Worm (Caenorhabditis elegans) whole organism, young adult: Measurements from ENCODE around the gene Y52E8A.3.
A peak's percentile ranks its signal among the peaks of the same experiment; 100 is the strongest.

Experiments used
- B0035.1 ChIP-seq: sonication (generic microtip); optimal IDR thresholded peaks from 2 replicates; lab custom pipeline; 2016; ENCODE audit warnings: missing genetic modification characterization, mild to moderate bottlenecking, missing compliant biosample characterization, missing genotype, missing genetic modification reagents
- B0261.1 ChIP-seq: sonication (generic microtip); optimal IDR thresholded peaks from 2 replicates; lab custom pipeline; 2016; ENCODE audit warnings: mild to moderate bottlenecking, missing genetic modification characterization, moderate library complexity, missing compliant biosample characterization
- C06A6.2 ChIP-seq: fragments of 200-800 bp; sonication (Bioruptor generic); conservative IDR thresholded peaks from 2 replicates; pipeline ENCODE4 v1.3.6; 2022; ENCODE audit warnings: missing genetic modification characterization, missing compliant biosample characterization
- F10E7.11 ChIP-seq: sonication (generic microtip); optimal IDR thresholded peaks from 2 replicates; lab custom pipeline; 2017; ENCODE audit warnings: mild to moderate bottlenecking, missing genetic modification characterization, moderate library complexity, missing compliant biosample characterization
- F39B2.1 ChIP-seq: fragments of 200-800 bp; sonication (Bioruptor generic); IDR thresholded peaks from 2 replicates; pipeline ENCODE4 v1.3.6; 2022; ENCODE audit warnings: missing genetic modification reagents, missing genetic modification characterization, missing compliant biosample characterization
- F52B5.7 ChIP-seq: sonication (generic microtip); optimal IDR thresholded peaks from 2 replicates; lab custom pipeline; 2016; ENCODE audit warnings: mild to moderate bottlenecking, missing genetic modification characterization, missing compliant biosample characterization
- F55B11.4 ChIP-seq: sonication (generic microtip); optimal IDR thresholded peaks from 2 replicates; lab custom pipeline; 2016; ENCODE audit warnings: missing compliant biosample characterization, missing genetic modification characterization, borderline replicate concordance; ENCODE audit not compliant: insufficient read depth
- K11D2.4 ChIP-seq: fragments of 200-800 bp; sonication (Bioruptor generic); IDR thresholded peaks from 2 replicates; pipeline ENCODE4 v1.3.6; 2022; ENCODE audit warnings: missing genetic modification reagents, missing genetic modification characterization, missing compliant biosample characterization
- K12H6.12 ChIP-seq: fragments of 200-800 bp; sonication (Bioruptor generic); optimal IDR thresholded peaks from 2 replicates; lab custom pipeline; 2018; ENCODE audit warnings: mild to moderate bottlenecking, missing genetic modification characterization, missing compliant biosample characterization
- Y67H2A.10 ChIP-seq: fragments of 200-800 bp; sonication (Bioruptor generic); conservative IDR thresholded peaks from 2 replicates; pipeline ENCODE4 v1.3.6; 2022; ENCODE audit warnings: missing genetic modification reagents, missing genetic modification characterization, missing compliant biosample characterization
- ZK185.1 ChIP-seq: sonication (generic microtip); optimal IDR thresholded peaks from 2 replicates; lab custom pipeline; 2016; ENCODE audit warnings: mild to moderate bottlenecking, missing genetic modification characterization, missing compliant biosample characterization; ENCODE audit not compliant: poor library complexity, severe bottlenecking
- attf-3 ChIP-seq: fragments of 200-800 bp; sonication (Bioruptor generic); conservative IDR thresholded peaks from 2 replicates; pipeline ENCODE4 v1.3.6; 2022; ENCODE audit warnings: missing genetic modification reagents, missing genetic modification characterization, missing compliant biosample characterization
- bed-2 ChIP-seq: fragments of 200-800 bp; sonication (Bioruptor generic); IDR thresholded peaks from 2 replicates; pipeline ENCODE4 v1.3.6; 2022; ENCODE audit warnings: missing genetic modification reagents, missing genetic modification characterization, missing compliant biosample characterization
- ccch-3 ChIP-seq: fragments of 200-800 bp; sonication (Bioruptor generic); optimal IDR thresholded peaks from 2 replicates; lab custom pipeline; 2018; ENCODE audit warnings: mild to moderate bottlenecking, missing genetic modification characterization, missing compliant biosample characterization
- dpff-1 ChIP-seq: sonication (generic microtip); optimal IDR thresholded peaks from 2 replicates; lab custom pipeline; 2017; ENCODE audit warnings: mild to moderate bottlenecking, missing genetic modification characterization, missing compliant biosample characterization
- dpl-1 ChIP-seq: fragments of 150-350 bp; optimal IDR thresholded peaks from 2 replicates; lab custom pipeline; 2014; ENCODE audit warnings: missing biosample characterization, missing genetic modification reagents, missing genetic modification characterization
- egl-18 ChIP-seq: fragments of 200-800 bp; sonication (Bioruptor generic); IDR thresholded peaks from 2 replicates; pipeline ENCODE4 v1.3.6; 2022; ENCODE audit warnings: missing genetic modification reagents, missing genetic modification characterization, missing compliant biosample characterization
- egl-44 ChIP-seq: fragments of 200-800 bp; sonication (Bioruptor generic); IDR thresholded peaks from 2 replicates; pipeline ENCODE4 v1.3.6; 2022; ENCODE audit warnings: missing genetic modification reagents, missing genetic modification characterization, missing compliant biosample characterization
- egrh-3 ChIP-seq: fragments of 200-800 bp; sonication (Bioruptor generic); IDR thresholded peaks from 2 replicates; pipeline ENCODE4 v1.3.6; 2022; ENCODE audit warnings: missing genetic modification reagents, missing genetic modification characterization, missing compliant biosample characterization
- lin-54 ChIP-seq: fragments of 200-800 bp; sonication (Bioruptor generic); optimal IDR thresholded peaks from 2 replicates; lab custom pipeline; 2018; ENCODE audit warnings: mild to moderate bottlenecking, missing genetic modification characterization, missing compliant biosample characterization
- lir-1 ChIP-seq: fragments of 200-800 bp; sonication (Bioruptor generic); conservative IDR thresholded peaks from 2 replicates; pipeline ENCODE4 v1.3.6; 2022; ENCODE audit warnings: missing genetic modification reagents, missing genetic modification characterization, missing compliant biosample characterization
- lsl-1 ChIP-seq: fragments of 200-800 bp; sonication (Bioruptor generic); optimal IDR thresholded peaks from 2 replicates; lab custom pipeline; 2018; ENCODE audit warnings: mild to moderate bottlenecking, missing genetic modification characterization, moderate library complexity, missing compliant biosample characterization
- madf-6 ChIP-seq: fragments of 200-800 bp; sonication (Bioruptor generic); IDR thresholded peaks from 2 replicates; pipeline ENCODE4 v1.3.6; 2022; ENCODE audit warnings: missing genetic modification reagents, missing genetic modification characterization, missing compliant biosample characterization
- mel-28 ChIP-seq: sonication (generic microtip); optimal IDR thresholded peaks from 2 replicates; lab custom pipeline; 2016; ENCODE audit warnings: borderline replicate concordance, mild to moderate bottlenecking, missing genetic modification characterization, missing compliant biosample characterization
- mes-4 ChIP-seq: sonication (generic microtip); optimal IDR thresholded peaks from 2 replicates; lab custom pipeline; 2016; ENCODE audit warnings: missing genotype, missing genetic modification characterization, missing compliant biosample characterization
- pbrm-1 ChIP-seq: fragments of 200-800 bp; sonication (Bioruptor generic); IDR thresholded peaks from 2 replicates; pipeline ENCODE4 v1.3.6; 2022; ENCODE audit warnings: missing genetic modification reagents, missing genetic modification characterization, missing compliant biosample characterization
- rpc-1 ChIP-seq, 2 experiments: fragments of 150-350 bp in 1 of 2; sonication (generic microtip) in 1 of 2; optimal IDR thresholded peaks; 2 replicates each; lab custom pipeline; 2014 to 2018; ENCODE audit warnings: missing biosample characterization in 1 of 2, missing genetic modification characterization in 1 of 2, missing genetic modification reagents in 1 of 2, missing genotype in 1 of 2
- sdz-38 ChIP-seq: sonication (generic microtip); optimal IDR thresholded peaks from 2 replicates; lab custom pipeline; 2016; ENCODE audit warnings: missing genotype, missing genetic modification characterization, missing compliant biosample characterization
- snpc-1.1 ChIP-seq: sonication (generic microtip); optimal IDR thresholded peaks from 2 replicates; lab custom pipeline; 2017; ENCODE audit warnings: missing genetic modification characterization, mild to moderate bottlenecking, missing compliant biosample characterization, antibody characterized with exemption, moderate library complexity, missing genotype, missing genetic modification reagents; ENCODE audit not compliant: insufficient read depth
- snpc-1.3 ChIP-seq: sonication (generic microtip); optimal IDR thresholded peaks from 2 replicates; lab custom pipeline; 2017; ENCODE audit warnings: missing genetic modification characterization, mild to moderate bottlenecking, missing compliant biosample characterization, antibody characterized with exemption, moderate library complexity, missing genotype, missing genetic modification reagents; ENCODE audit not compliant: insufficient read depth
- snpc-3.4 ChIP-seq: sonication (generic microtip); optimal IDR thresholded peaks from 2 replicates; lab custom pipeline; 2017; ENCODE audit warnings: missing genetic modification characterization, mild to moderate bottlenecking, missing compliant biosample characterization, antibody characterized with exemption, moderate library complexity, missing genotype, missing genetic modification reagents
- snpc-4 ChIP-seq, 5 experiments: fragments of 150-350 bp in 1 of 5; sonication (generic microtip) in 4 of 5; optimal IDR thresholded peaks; 2 replicates each; lab custom pipeline; 2014 to 2018; ENCODE audit warnings: missing genetic modification characterization in 5 of 5, missing biosample characterization in 3 of 5, antibody characterized with exemption in 2 of 5, mild to moderate bottlenecking in 2 of 5, missing compliant biosample characterization in 2 of 5, missing genotype in 2 of 5, moderate library complexity in 2 of 5, missing genetic modification reagents in 1 of 5
- xnd-1 ChIP-seq: sonication (generic microtip); optimal IDR thresholded peaks from 2 replicates; lab custom pipeline; 2016; ENCODE audit warnings: missing genotype, missing genetic modification reagents, missing genetic modification characterization, missing compliant biosample characterization
- ztf-18 ChIP-seq: sonication (generic microtip); optimal IDR thresholded peaks from 2 replicates; lab custom pipeline; 2016; ENCODE audit warnings: missing genotype, mild to moderate bottlenecking, missing genetic modification characterization, missing compliant biosample characterization
- ztf-22 ChIP-seq: fragments of 200-800 bp; sonication (Bioruptor generic); optimal IDR thresholded peaks from 2 replicates; lab custom pipeline; 2018; ENCODE audit warnings: mild to moderate bottlenecking, missing genetic modification characterization, moderate library complexity, missing compliant biosample characterization
- ztf-26 ChIP-seq: sonication (generic microtip); optimal IDR thresholded peaks from 2 replicates; lab custom pipeline; 2017; ENCODE audit warnings: missing genetic modification characterization, missing compliant biosample characterization
- ztf-28 ChIP-seq: fragments of 200-800 bp; sonication (Bioruptor generic); IDR thresholded peaks from 2 replicates; pipeline ENCODE4 v1.3.6; 2022; ENCODE audit warnings: missing genetic modification reagents, missing genetic modification characterization, missing compliant biosample characterization
- ztf-3 ChIP-seq: fragments of 200-800 bp; sonication (Bioruptor generic); optimal IDR thresholded peaks from 2 replicates; lab custom pipeline; 2018; ENCODE audit warnings: mild to moderate bottlenecking, missing genetic modification characterization, missing compliant biosample characterization
- ztf-6 ChIP-seq: fragments of 200-800 bp; sonication (Bioruptor generic); IDR thresholded peaks from 2 replicates; pipeline ENCODE4 v1.3.6; 2022; ENCODE audit warnings: missing genetic modification reagents, missing genetic modification characterization, missing compliant biosample characterization

The Y52E8A.3 gene

DNA sequence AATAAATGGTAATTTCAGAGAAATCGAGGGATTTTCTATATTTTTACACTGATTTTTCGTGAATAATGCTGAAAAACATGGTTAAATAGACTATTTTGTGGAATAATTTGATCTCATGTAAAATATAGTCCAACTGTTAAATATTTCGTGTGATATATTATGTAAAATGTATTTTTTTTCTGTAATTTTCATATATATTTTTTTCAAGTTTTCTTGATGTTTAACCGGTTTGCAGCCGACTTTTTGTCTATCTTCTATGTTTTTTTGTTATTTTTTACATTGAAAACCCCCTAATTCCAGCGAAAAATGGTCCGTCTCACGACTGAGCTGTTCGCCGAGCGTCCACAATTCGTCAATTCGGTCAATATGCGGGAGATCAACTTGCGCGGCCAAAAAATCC is 17.3 kb upstream of the Y52E8A.3 start, which contains the start of gene mog-2:
Gene mog-2 (plus strand): TSS at position 301 of the 400 bp plus-strand sequence.
- no peak for TF ChIP-seq egl-44 (GFP tag; lab: Robert Waterston, UW)
- no peak for TF ChIP-seq B0261.1
- no peak for TF ChIP-seq ccch-3 (GFP tag; lab: Kevin White, UChicago)
- no peak for TF ChIP-seq F55B11.4
- TF ChIP-seq snpc-3.4 (tag; lab: Kevin White, UChicago) = no peak
- TF ChIP-seq lir-1 (GFP tag; lab: Robert Waterston, UW) = no peak
- no peak for TF ChIP-seq B0035.1 (tag; lab: Kevin White, UChicago)
- no peak for TF ChIP-seq C06A6.2
- no peak for TF ChIP-seq F39B2.1 (GFP tag; lab: Robert Waterston, UW)
- TF ChIP-seq ZK185.1 (tag; lab: Kevin White, UChicago) = no peak
- TF ChIP-seq ztf-18 (tag; lab: Kevin White, UChicago) = no peak
- TF ChIP-seq, all 124 proteins: peak for 0

DNA sequence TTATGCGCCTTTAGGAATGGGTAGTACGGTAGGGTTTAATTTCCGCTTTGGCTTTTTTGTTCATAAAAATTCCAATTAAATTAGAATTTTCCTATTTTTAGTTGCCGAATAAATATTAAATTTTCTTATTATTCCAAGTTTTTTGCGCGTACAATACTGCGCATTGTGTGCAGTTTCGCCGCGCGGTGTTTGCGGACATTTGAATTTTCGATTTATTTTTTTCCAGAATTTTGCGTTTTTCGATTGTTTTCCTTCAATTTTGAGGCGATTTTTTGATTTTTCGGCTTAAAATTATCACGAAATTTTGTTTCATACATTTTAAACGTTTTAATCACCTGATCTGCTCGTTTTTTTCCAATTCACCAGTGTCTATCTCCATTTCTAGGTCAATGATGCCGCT is 16.1 kb upstream of the Y52E8A.3 start, which contains the start of gene H20J04.6:
Gene H20J04.6 (plus strand): TSS at position 386 of the 400 bp plus-strand sequence.
- no peak for TF ChIP-seq ztf-26 (tag; lab: Kevin White, UChicago)
- TF ChIP-seq lin-54 (GFP tag; lab: Kevin White, UChicago) = peak; percentile 13
- TF ChIP-seq ztf-28 (GFP tag; lab: Robert Waterston, UW) = no peak
- no peak for TF ChIP-seq egl-18
- TF ChIP-seq ztf-18 (tag; lab: Kevin White, UChicago) = no peak
- no peak for TF ChIP-seq sdz-38 (tag; lab: Kevin White, UChicago)
- no peak for TF ChIP-seq F10E7.11 (tag; lab: Kevin White, UChicago)
- peak; percentile 10 for TF ChIP-seq snpc-1.3 (tag; lab: Kevin White, UChicago)
- TF ChIP-seq ztf-3 = no peak
- no peak for TF ChIP-seq dpff-1 (tag; lab: Kevin White, UChicago)
- no peak for TF ChIP-seq pbrm-1
- no peak for TF ChIP-seq K11D2.4
- no peak for TF ChIP-seq F52B5.7 (tag; lab: Kevin White, UChicago)
- TF ChIP-seq egl-44 (GFP tag; lab: Robert Waterston, UW) = no peak
- peak; percentile 27; the same call in 1 of the 2 replicates for TF ChIP-seq madf-6 (GFP tag; lab: Robert Waterston, UW)
- TF ChIP-seq Y67H2A.10 (GFP tag; lab: Robert Waterston, UW) = no peak
- TF ChIP-seq lsl-1 (GFP tag; lab: Kevin White, UChicago) = peak; percentile 19

DNA sequence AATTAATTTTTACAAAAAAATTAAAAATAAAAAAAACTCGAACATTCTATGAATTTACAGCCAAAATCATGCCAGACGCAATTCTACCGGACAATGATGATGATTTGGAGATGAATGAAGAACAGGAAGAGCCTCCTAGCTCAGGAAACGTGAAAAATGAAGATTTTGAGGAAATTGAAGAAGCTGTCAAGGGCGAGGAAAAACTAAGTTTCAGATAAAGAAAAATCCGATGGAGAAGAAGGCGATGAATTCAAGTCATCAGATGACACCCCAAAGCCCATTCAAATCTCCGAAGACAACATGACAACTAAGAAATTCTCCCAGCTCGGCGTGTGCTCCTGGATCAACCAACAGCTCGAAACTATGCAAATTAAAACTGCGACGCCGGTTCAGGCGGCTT is 15.0 kb upstream of the Y52E8A.3 start, which contains the start of gene Y52E8A.1:
Gene Y52E8A.1 (plus strand): TSS at position 301 of the 400 bp plus-strand sequence.
- no peak for TF ChIP-seq rpc-1 (optimal IDR thresholded peaks at IDR 0.05; lab: Kevin White, UChicago)
- no peak for TF ChIP-seq rpc-1 (tag; optimal IDR thresholded peaks at IDR 0.05; lab: Kevin White, UChicago)
- no peak for TF ChIP-seq xnd-1 (tag; lab: Kevin White, UChicago)
- no peak for TF ChIP-seq attf-3 (GFP tag; lab: Robert Waterston, UW)
- no peak for TF ChIP-seq snpc-1.1 (tag; lab: Kevin White, UChicago)
- TF ChIP-seq F10E7.11 (tag; lab: Kevin White, UChicago) = no peak
- TF ChIP-seq egrh-3 (GFP tag; lab: Robert Waterston, UW) = no peak
- TF ChIP-seq egl-44 (GFP tag; lab: Robert Waterston, UW) = no peak
- no peak for TF ChIP-seq ZK185.1 (tag; lab: Kevin White, UChicago)
- TF ChIP-seq snpc-4 (GFP tag; optimal IDR thresholded peaks at IDR 0.05; lab: Kevin White, UChicago) = no peak
- TF ChIP-seq snpc-4 (tag; optimal IDR thresholded peaks at IDR 0.05; lab: Kevin White, UChicago) = no peak
- TF ChIP-seq mel-28 (tag; lab: Kevin White, UChicago) = no peak
- TF ChIP-seq ztf-22 = no peak
- TF ChIP-seq mes-4 (tag; lab: Kevin White, UChicago) = no peak
- TF ChIP-seq bed-2 (GFP tag; lab: Robert Waterston, UW) = no peak
- no peak for TF ChIP-seq K12H6.12 (tag; lab: Kevin White, UChicago)
- no peak for TF ChIP-seq dpl-1 (GFP tag; lab: Kevin White, UChicago)
- TF ChIP-seq snpc-1.3 (tag; lab: Kevin White, UChicago) = no peak
- TF ChIP-seq ztf-6 = no peak
